Worm (Caenorhabditis elegans): ENCODE results near the gene ncs-1.

The ncs-1 gene

ce11 chrX:1012385-1012866, 49.4 kb upstream of the ncs-1 start (continued):
- TF ChIP-seq attf-5 (GFP tag; optimal IDR thresholded peaks at IDR 0.05) (no peak), hsf-1 (GFP tag; IDR thresholded peaks at IDR 0.05) (no peak), ztf-26 (tag; optimal IDR thresholded peaks at IDR 0.05) (peak; percentile 36), chd-7 (tag; optimal IDR thresholded peaks at IDR 0.05) (peak; percentile 7), ztf-28 (GFP tag; IDR thresholded peaks at IDR 0.05) (no peak), lin-40 (tag; optimal IDR thresholded peaks at IDR 0.05) (peak; percentile 17), F33H1.4 (GFP tag; IDR thresholded peaks at IDR 0.05) (no peak), lin-26 (GFP tag; IDR thresholded peaks at IDR 0.05) (0 out of 2 replicates have a peak, but pooled peaks have one; percentile 31), F52B5.7 (tag; optimal IDR thresholded peaks at IDR 0.05) (no peak), mes-4 (tag; optimal IDR thresholded peaks at IDR 0.05) (no peak), madf-8 (GFP tag; conservative IDR thresholded peaks at IDR 0.05) (no peak), zfh-2 (GFP tag; conservative IDR thresholded peaks at IDR 0.05) (no peak), ekl-4 (GFP tag; IDR thresholded peaks at IDR 0.05) (0 out of 2 replicates have a peak, but pooled peaks have one; percentile 51), gei-17 (GFP tag; optimal IDR thresholded peaks at IDR 0.05) (no peak), B0336.3 (GFP tag; IDR thresholded peaks at IDR 0.05) (peak; percentile 64; the same call in 1 of the 2 replicates), cebp-2 (GFP tag; IDR thresholded peaks at IDR 0.05) (0 out of 2 replicates have a peak, but pooled peaks have one; percentile 31), F57C9.4 (tag; optimal IDR thresholded peaks at IDR 0.05) (no peak), nfyb-1 (GFP tag; IDR thresholded peaks at IDR 0.05) (peak; percentile 80), ztf-6 (GFP tag; IDR thresholded peaks at IDR 0.05) (no peak), somi-1 (GFP tag; optimal IDR thresholded peaks at IDR 0.05) (peak; percentile 55), ZK185.1 (tag; optimal IDR thresholded peaks at IDR 0.05; ENCODE audit: poor library complexity, severe bottlenecking) (peak; percentile 7), F39B2.1 (GFP tag; IDR thresholded peaks at IDR 0.05) (no peak), C17E4.6 (GFP tag; IDR thresholded peaks at IDR 0.05) (no peak), athp-1 (tag; optimal IDR thresholded peaks at IDR 0.05) (peak; percentile 25), K11D2.4 (GFP tag; IDR thresholded peaks at IDR 0.05) (peak; percentile 70), madf-3 (GFP tag; IDR thresholded peaks at IDR 0.05) (0 out of 2 replicates have a peak, but pooled peaks have one; percentile 57), pbrm-1 (GFP tag; IDR thresholded peaks at IDR 0.05) (0 out of 2 replicates have a peak, but pooled peaks have one; percentile 34), let-607 (tag; optimal IDR thresholded peaks at IDR 0.05) (peak; percentile 22), sptf-2 (GFP tag; optimal IDR thresholded peaks at IDR 0.05) (no peak)

ce11 chrX:1010627-1011452, 47.8 kb upstream of the ncs-1 start:
- no peak for TF ChIP-seq rcor-1 (GFP tag; IDR thresholded peaks at IDR 0.05)
- TF ChIP-seq mel-28 (tag; optimal IDR thresholded peaks at IDR 0.05; ENCODE audit: borderline replicate concordance) = no peak
- TF ChIP-seq madf-3 (GFP tag; IDR thresholded peaks at IDR 0.05) = peak; percentile 34; the same call in 1 of the 2 replicates
- no peak for TF ChIP-seq ets-4 (GFP tag; optimal IDR thresholded peaks at IDR 0.05)
- no peak for TF ChIP-seq C17E4.6 (GFP tag; IDR thresholded peaks at IDR 0.05)
- TF ChIP-seq egrh-3 (GFP tag; IDR thresholded peaks at IDR 0.05) = no peak
- 0 out of 2 replicates have a peak, but pooled peaks have one; percentile 9 for TF ChIP-seq Y67H2A.10 (GFP tag; conservative IDR thresholded peaks at IDR 0.05)
- TF ChIP-seq efl-1 (GFP tag; optimal IDR thresholded peaks at IDR 0.05) = no peak
- peak; percentile 45 for TF ChIP-seq gei-17 (GFP tag; optimal IDR thresholded peaks at IDR 0.05)
- TF ChIP-seq somi-1 (GFP tag; optimal IDR thresholded peaks at IDR 0.05) = peak; percentile 24
- peak; percentile 13 for TF ChIP-seq dox-1 (GFP tag; IDR thresholded peaks at IDR 0.05)
- TF ChIP-seq Y53G8AR.9 (GFP tag; conservative IDR thresholded peaks at IDR 0.05) = peak; percentile 65; the same call in 1 of the 2 replicates
- TF ChIP-seq nhr-120 (GFP tag; IDR thresholded peaks at IDR 0.05) = no peak
- no peak for TF ChIP-seq sdz-38 (tag; optimal IDR thresholded peaks at IDR 0.05)
- peak; percentile 24; the same call in 1 of the 2 replicates for TF ChIP-seq pbrm-1 (GFP tag; IDR thresholded peaks at IDR 0.05)
- peak; percentile 55; the same call in 1 of the 2 replicates for TF ChIP-seq let-526 (GFP tag; IDR thresholded peaks at IDR 0.05)
- TF ChIP-seq ztf-25 (GFP tag; IDR thresholded peaks at IDR 0.05) = 0 out of 2 replicates have a peak, but pooled peaks have one; percentile 17
- no peak for TF ChIP-seq ztf-28 (GFP tag; IDR thresholded peaks at IDR 0.05)
- TF ChIP-seq B0336.3 (GFP tag; IDR thresholded peaks at IDR 0.05) = peak; percentile 63
- no peak for TF ChIP-seq zim-3 (tag; optimal IDR thresholded peaks at IDR 0.05)
- TF ChIP-seq ztf-22 (GFP tag; optimal IDR thresholded peaks at IDR 0.05) = peak; percentile 67
- peak; percentile 63 for TF ChIP-seq lin-26 (GFP tag; IDR thresholded peaks at IDR 0.05)
- no peak for TF ChIP-seq fkh-3 (tag; optimal IDR thresholded peaks at IDR 0.05)
- TF ChIP-seq F37B4.10 (GFP tag; IDR thresholded peaks at IDR 0.05) = 0 out of 2 replicates have a peak, but pooled peaks have one; percentile 34
